Fruit fly (Drosophila melanogaster) whole organism, embryonic: Measurements from ENCODE around the gene CG13622.

Experiments
- CG8478 ChIP-seq: fragments of >200 bp; optimal IDR thresholded peaks from 2 replicates; lab custom pipeline; 2018
- ERR ChIP-seq: fragments of 200-800 bp; sonication (Bioruptor generic); optimal IDR thresholded peaks from 2 replicates; lab custom pipeline; 2016; ENCODE audit warnings: missing biosample characterization, missing genetic modification characterization
- H2.0 ChIP-seq: fragments of 200-800 bp; sonication (Bioruptor generic); IDR thresholded peaks from 2 replicates; pipeline ENCODE4 v1.3.6; 2022; ENCODE audit warnings: missing biosample characterization, missing genetic modification characterization
- Mes4 ChIP-seq: fragments of 200-800 bp; sonication (Bioruptor generic); optimal IDR thresholded peaks from 2 replicates; lab custom pipeline; 2016; ENCODE audit warnings: missing biosample characterization, missing genetic modification characterization
- Nf-YC ChIP-seq: fragments of 200-800 bp; optimal IDR thresholded peaks from 3 replicates; lab custom pipeline; 2019; ENCODE audit warnings: missing biosample characterization, mild to moderate bottlenecking, missing genetic modification characterization, moderate library complexity
- luna ChIP-seq: fragments of 200-800 bp; sonication (Bioruptor generic); optimal IDR thresholded peaks from 2 replicates; lab custom pipeline; 2016; ENCODE audit warnings: missing biosample characterization, missing genetic modification characterization
- pnt ChIP-seq: fragments of 200-800 bp; sonication (Bioruptor generic); optimal IDR thresholded peaks from 3 replicates; lab custom pipeline; 2016; ENCODE audit warnings: missing biosample characterization, missing genetic modification characterization
- pum ChIP-seq: fragments of 200-800 bp; sonication (Bioruptor generic); optimal IDR thresholded peaks from 2 replicates; lab custom pipeline; 2016; ENCODE audit warnings: missing biosample characterization, missing genetic modification characterization
- slou ChIP-seq: fragments of 200-800 bp; sonication (Bioruptor generic); optimal IDR thresholded peaks from 3 replicates; lab custom pipeline; 2016; ENCODE audit warnings: missing biosample characterization, missing genetic modification characterization
- trem ChIP-seq: fragments of 200-800 bp; optimal IDR thresholded peaks from 3 replicates; lab custom pipeline; 2019; ENCODE audit warnings: missing biosample characterization, mild to moderate bottlenecking, missing genetic modification characterization, moderate library complexity

DNA sequence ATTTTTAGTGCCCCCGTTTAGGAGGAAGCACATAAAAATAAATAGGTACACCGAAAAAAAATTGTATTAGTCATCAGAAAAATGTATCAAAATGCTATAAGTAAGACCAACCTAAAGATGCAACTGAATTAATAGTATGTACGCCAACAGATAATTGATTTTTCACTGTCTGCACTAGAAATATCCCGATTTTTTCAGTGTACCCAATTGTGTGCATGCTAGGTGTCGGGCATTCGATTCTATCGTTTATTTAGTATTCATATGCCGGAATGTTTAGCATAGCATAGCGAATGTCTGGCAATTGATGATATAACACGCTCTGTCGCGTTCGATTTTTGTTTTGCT, 43.9 kb upstream of the CG13622 start:
- TF ChIP-seq CG8478 (lab: Kevin White, UChicago) (no peak), trem (tag; lab: Kevin White, UChicago) (peak; percentile 27), luna (GFP tag; lab: Kevin White, UChicago) (peak; percentile 75), ERR (GFP tag; lab: Kevin White, UChicago) (peak; percentile 88), H2.0 (GFP tag; lab: Robert Waterston, UW) (peak; percentile 82), Mes4 (GFP tag; lab: Kevin White, UChicago) (peak; percentile 77), pum (GFP tag; lab: Kevin White, UChicago) (peak; percentile 87), pnt (GFP tag; lab: Kevin White, UChicago) (peak; percentile 91), slou (peak; percentile 81), Nf-YC (tag; lab: Kevin White, UChicago) (peak; percentile 66)
